Fruit fly (Drosophila melanogaster) whole organism, adult: ENCODE measurements around the gene CG6770.

Experiments
- CG11617 ChIP-seq: fragments of 200-800 bp; sonication (Bioruptor generic); optimal IDR thresholded peaks from 2 replicates; lab custom pipeline; 2017; ENCODE audit warnings: mild to moderate bottlenecking, missing biosample characterization, missing genetic modification reagents, missing genetic modification characterization
- CG12768 ChIP-seq: fragments of 200-800 bp; sonication (Bioruptor generic); optimal IDR thresholded peaks from 2 replicates; lab custom pipeline; 2017; ENCODE audit warnings: missing biosample characterization, missing genetic modification characterization, mild to moderate bottlenecking, moderate library complexity, missing genetic modification reagents
- CG14711 ChIP-seq: fragments of 200-800 bp; sonication (Bioruptor generic); optimal IDR thresholded peaks from 2 replicates; lab custom pipeline; 2018; ENCODE audit warnings: missing biosample characterization, mild to moderate bottlenecking, missing genetic modification characterization, moderate library complexity
- CG1620 ChIP-seq: fragments of 200-800 bp; sonication (Bioruptor generic); optimal IDR thresholded peaks from 2 replicates; lab custom pipeline; 2016; ENCODE audit warnings: missing biosample characterization, missing genetic modification characterization
- CG5204 ChIP-seq: fragments of 200-800 bp; sonication (Bioruptor generic); optimal IDR thresholded peaks from 2 replicates; lab custom pipeline; 2016; ENCODE audit warnings: missing biosample characterization, missing genetic modification characterization
- Clk ChIP-seq: fragments of 200-800 bp; sonication (Bioruptor generic); optimal IDR thresholded peaks from 2 replicates; lab custom pipeline; 2017; ENCODE audit warnings: missing biosample characterization, missing genetic modification characterization
- Crg-1 ChIP-seq: fragments of 200-800 bp; sonication (Bioruptor generic); optimal IDR thresholded peaks from 2 replicates; lab custom pipeline; 2016; ENCODE audit warnings: missing biosample characterization, missing genetic modification characterization
- Mnt ChIP-seq: fragments of 200-800 bp; sonication (Bioruptor generic); optimal IDR thresholded peaks from 2 replicates; lab custom pipeline; 2016; ENCODE audit warnings: missing biosample characterization, mild to moderate bottlenecking, missing genetic modification characterization
- cic ChIP-seq: fragments of 200-800 bp; sonication (Bioruptor generic); optimal IDR thresholded peaks from 2 replicates; lab custom pipeline; 2017; ENCODE audit warnings: missing biosample characterization, mild to moderate bottlenecking, missing genetic modification characterization, moderate library complexity
- cnc ChIP-seq, 2 experiments: fragments of >200 bp; optimal IDR thresholded peaks; 2 replicates each; lab custom pipeline; 2017
- kay ChIP-seq: fragments of 200-800 bp; sonication (Bioruptor generic); peaks from one replicate; lab custom pipeline; 2016; ENCODE audit warnings: missing biosample characterization, missing genetic modification characterization, borderline replicate concordance
- ovo ChIP-seq: fragments of 200-800 bp; sonication (Bioruptor generic); optimal IDR thresholded peaks from 2 replicates; lab custom pipeline; 2016; ENCODE audit warnings: missing biosample characterization, missing genetic modification characterization
- toe ChIP-seq: fragments of 200-800 bp; sonication (Bioruptor generic); optimal IDR thresholded peaks from 2 replicates; lab custom pipeline; 2016; ENCODE audit warnings: missing biosample characterization, missing genetic modification characterization

DNA sequence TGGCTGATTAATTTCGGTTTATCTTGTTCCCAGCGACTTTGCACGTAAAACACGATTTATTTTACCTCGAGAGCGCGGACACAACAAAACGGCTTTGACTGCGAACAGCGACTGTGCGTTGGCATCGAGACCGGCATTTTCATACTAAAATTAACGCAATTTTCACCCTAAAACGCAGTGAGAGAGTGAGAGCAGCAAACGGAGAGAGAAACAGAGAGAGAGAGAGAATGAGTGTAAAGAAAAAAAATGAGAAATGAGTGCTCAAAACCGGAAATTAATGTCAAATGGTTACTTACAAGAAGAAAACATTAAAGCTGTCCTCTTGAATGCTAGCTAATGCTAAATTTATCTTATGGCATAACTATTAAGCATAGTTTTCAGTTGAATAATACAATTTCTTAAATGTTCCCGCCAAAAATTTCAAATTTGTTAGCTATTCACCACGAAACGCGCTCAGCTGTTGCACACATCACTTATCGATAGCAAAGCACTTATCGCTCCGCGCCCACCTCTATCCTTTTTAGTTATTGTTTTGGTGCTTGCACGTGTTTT lies 10.0 kb upstream of the CG6770 start, which contains the start of the genes JhI-21, RpL7-like and CG34164:
- TF ChIP-seq Crg-1 (GFP tag; lab: Kevin White, UChicago) (no peak), CG12768 (GFP tag; lab: Kevin White, UChicago) (peak; percentile 4), toe (GFP tag; lab: Kevin White, UChicago) (no peak), CG1620 (GFP tag; lab: Kevin White, UChicago) (no peak), Clk (GFP tag; lab: Kevin White, UChicago) (no peak), CG14711 (tag; lab: Kevin White, UChicago) (no peak), CG11617 (GFP tag; lab: Kevin White, UChicago) (no peak), ovo (GFP tag; lab: Kevin White, UChicago) (no peak), cic (no peak), kay (GFP tag; lab: Kevin White, UChicago) (no peak), CG5204 (GFP tag; lab: Kevin White, UChicago) (no peak), Mnt (GFP tag; lab: Kevin White, UChicago) (peak; percentile 87), cnc (optimal IDR thresholded peaks at IDR 0.05; lab: Kevin White, UChicago) (no peak)
